Fruit fly (Drosophila melanogaster) whole organism, embryonic: ENCODE data around the gene Nlg2.
A peak's percentile ranks its signal among the peaks of the same experiment; 100 is the strongest.

Source experiments
- Adf1 ChIP-seq: fragments of 200-800 bp; sonication (Bioruptor generic); IDR thresholded peaks from 2 replicates; pipeline ENCODE4 v1.3.6; 2022; ENCODE audit warnings: missing biosample characterization, missing genetic modification characterization
- CG10462 ChIP-seq: fragments of 200-800 bp; sonication (Bioruptor generic); optimal IDR thresholded peaks from 2 replicates; lab custom pipeline; 2016; ENCODE audit warnings: missing biosample characterization, missing genetic modification characterization
- CG15269 ChIP-seq: fragments of 200-800 bp; sonication (Bioruptor generic); optimal IDR thresholded peaks from 2 replicates; lab custom pipeline; 2018; ENCODE audit warnings: missing biosample characterization, mild to moderate bottlenecking, missing genetic modification characterization, moderate library complexity
- CG17385 ChIP-seq: fragments of 200-800 bp; sonication (Bioruptor generic); optimal IDR thresholded peaks from 3 replicates; lab custom pipeline; 2018; ENCODE audit warnings: missing biosample characterization, mild to moderate bottlenecking, missing genetic modification characterization
- CG18599 ChIP-seq: fragments of 200-800 bp; sonication (Bioruptor generic); optimal IDR thresholded peaks from 3 replicates; lab custom pipeline; 2017; ENCODE audit warnings: missing biosample characterization, missing genetic modification characterization, mild to moderate bottlenecking, moderate library complexity, missing genetic modification reagents
- CG18764 ChIP-seq: fragments of 200-800 bp; sonication (Bioruptor generic); optimal IDR thresholded peaks from 3 replicates; lab custom pipeline; 2016; ENCODE audit warnings: missing biosample characterization, missing genetic modification characterization
- CG2116 ChIP-seq: fragments of 200-800 bp; sonication (Bioruptor generic); optimal IDR thresholded peaks from 3 replicates; lab custom pipeline; 2018; ENCODE audit warnings: missing biosample characterization, mild to moderate bottlenecking, missing genetic modification characterization
- CG31224 ChIP-seq: fragments of 200-800 bp; sonication (Bioruptor generic); IDR thresholded peaks from 2 replicates; pipeline ENCODE4 v1.3.6; 2022; ENCODE audit warnings: missing biosample characterization, missing genetic modification characterization
- CG32767 ChIP-seq: fragments of 200-800 bp; sonication (Bioruptor generic); IDR thresholded peaks from 2 replicates; pipeline ENCODE4 v1.3.6; 2022; ENCODE audit warnings: missing biosample characterization, missing genetic modification characterization
- CG3281 ChIP-seq: fragments of 200-800 bp; sonication (Bioruptor generic); optimal IDR thresholded peaks from 3 replicates; lab custom pipeline; 2017; ENCODE audit warnings: missing biosample characterization, mild to moderate bottlenecking, missing genetic modification characterization
- CG3407 ChIP-seq: fragments of 200-800 bp; sonication (Bioruptor generic); optimal IDR thresholded peaks from 2 replicates; lab custom pipeline; 2018; ENCODE audit warnings: missing biosample characterization, mild to moderate bottlenecking, missing genetic modification characterization
- CG34376 ChIP-seq: fragments of 200-800 bp; sonication (Bioruptor generic); optimal IDR thresholded peaks from 2 replicates; lab custom pipeline; 2018; ENCODE audit warnings: missing biosample characterization, mild to moderate bottlenecking, missing genetic modification characterization
- CG4328 ChIP-seq: fragments of 200-800 bp; sonication (Bioruptor generic); optimal IDR thresholded peaks from 3 replicates; lab custom pipeline; 2017; ENCODE audit warnings: missing biosample characterization, missing genetic modification reagents, missing genetic modification characterization
- CG7928 ChIP-seq: fragments of 200-800 bp; sonication (Bioruptor generic); optimal IDR thresholded peaks from 2 replicates; lab custom pipeline; 2017; ENCODE audit warnings: missing biosample characterization, mild to moderate bottlenecking, missing genetic modification characterization
- CG7987 ChIP-seq: fragments of 200-800 bp; sonication (Bioruptor generic); optimal IDR thresholded peaks from 2 replicates; lab custom pipeline; 2018; ENCODE audit warnings: missing biosample characterization, mild to moderate bottlenecking, missing genetic modification characterization, moderate library complexity
- CG8924 ChIP-seq: fragments of 200-800 bp; optimal IDR thresholded peaks from 3 replicates; lab custom pipeline; 2019; ENCODE audit warnings: missing biosample characterization, mild to moderate bottlenecking, missing genetic modification characterization, moderate library complexity
- CG9727 ChIP-seq: fragments of 200-800 bp; sonication (Bioruptor generic); optimal IDR thresholded peaks from 3 replicates; lab custom pipeline; 2017; ENCODE audit warnings: missing biosample characterization, mild to moderate bottlenecking, missing genetic modification characterization
- CG9817 ChIP-seq: fragments of 200-800 bp; sonication (Bioruptor generic); optimal IDR thresholded peaks from 2 replicates; lab custom pipeline; 2018; ENCODE audit warnings: missing biosample characterization, mild to moderate bottlenecking, missing genetic modification characterization, moderate library complexity
- E2f2 ChIP-seq: fragments of 200-800 bp; sonication (Bioruptor generic); IDR thresholded peaks from 2 replicates; pipeline ENCODE4 v1.3.6; 2022; ENCODE audit warnings: missing biosample characterization, missing genetic modification characterization
- Eip74EF ChIP-seq, 2 experiments: fragments of 200-800 bp in 1 of 2; fragments of >200 bp in 1 of 2; sonication (Bioruptor generic) in 1 of 2; optimal IDR thresholded peaks; 2 replicates each; lab custom pipeline; 2017 to 2019; ENCODE audit warnings: missing biosample characterization in 2 of 2, missing genetic modification characterization in 2 of 2, mild to moderate bottlenecking in 1 of 2, moderate library complexity in 1 of 2
- Ets97D ChIP-seq: fragments of 200-800 bp; sonication (Bioruptor generic); optimal IDR thresholded peaks from 3 replicates; lab custom pipeline; 2016; ENCODE audit warnings: missing biosample characterization, missing genetic modification characterization
- Fer3 ChIP-seq: fragments of 200-800 bp; sonication (Bioruptor generic); optimal IDR thresholded peaks from 2 replicates; lab custom pipeline; 2018; ENCODE audit warnings: missing biosample characterization, mild to moderate bottlenecking, missing genetic modification characterization, moderate library complexity
- H15 ChIP-seq: fragments of 200-800 bp; sonication (Bioruptor generic); IDR thresholded peaks from 3 replicates; pipeline ENCODE4 v1.3.6; 2022; ENCODE audit warnings: missing biosample characterization, missing genetic modification characterization
- Lhr ChIP-seq: fragments of 200-800 bp; sonication (Bioruptor generic); optimal IDR thresholded peaks from 3 replicates; lab custom pipeline; 2017; ENCODE audit warnings: mild to moderate bottlenecking, missing biosample characterization, missing genetic modification reagents, missing genetic modification characterization
- MBD-R2 ChIP-seq: fragments of 200-800 bp; sonication (Bioruptor generic); IDR thresholded peaks from 2 replicates; pipeline ENCODE4 v1.3.6; 2022; ENCODE audit warnings: missing biosample characterization, missing genetic modification characterization
- Poxn ChIP-seq: fragments of 200-800 bp; sonication (Bioruptor generic); IDR thresholded peaks from 2 replicates; pipeline ENCODE4 v1.3.6; 2022; ENCODE audit warnings: missing biosample characterization, missing genetic modification characterization
- Rx ChIP-seq: fragments of 200-800 bp; sonication (Bioruptor generic); IDR thresholded peaks from 2 replicates; pipeline ENCODE4 v1.3.6; 2022; ENCODE audit warnings: missing biosample characterization, missing genetic modification characterization
- Trl ChIP-seq, 3 experiments: fragments of >200 bp in 2 of 3; fragments of 200-800 bp in 1 of 3; sonication (Bioruptor generic) in 1 of 3; optimal IDR thresholded peaks; 2 replicates in 1 of 3; 3 replicates in 2 of 3; lab custom pipeline; 2016 to 2017; ENCODE audit warnings: missing biosample characterization in 1 of 3, missing genetic modification characterization in 1 of 3
- Xrp1 ChIP-seq: fragments of 200-800 bp; sonication (Bioruptor generic); IDR thresholded peaks from 2 replicates; pipeline ENCODE4 v1.3.6; 2022; ENCODE audit warnings: missing biosample characterization, missing genetic modification characterization
- ara ChIP-seq: fragments of 200-800 bp; sonication (Bioruptor generic); IDR thresholded peaks from 2 replicates; pipeline ENCODE4 v1.3.6; 2022; ENCODE audit warnings: missing biosample characterization, missing genetic modification characterization
- ato ChIP-seq: fragments of 200-800 bp; sonication (Bioruptor generic); IDR thresholded peaks from 2 replicates; pipeline ENCODE4 v1.3.6; 2022; ENCODE audit warnings: missing biosample characterization, missing genetic modification characterization; ENCODE audit not compliant: partially characterized antibody
- bcd ChIP-seq: fragments of 200-800 bp; sonication (Bioruptor generic); optimal IDR thresholded peaks from 2 replicates; lab custom pipeline; 2017; ENCODE audit warnings: missing biosample characterization, mild to moderate bottlenecking, missing genetic modification characterization
- cg ChIP-seq: fragments of 200-800 bp; sonication (Bioruptor generic); optimal IDR thresholded peaks from 3 replicates; lab custom pipeline; 2019; ENCODE audit warnings: missing biosample characterization, mild to moderate bottlenecking, missing genetic modification characterization, moderate library complexity
- fru ChIP-seq: fragments of >200 bp; optimal IDR thresholded peaks from 2 replicates; lab custom pipeline; 2017
- fu2 ChIP-seq: fragments of 200-800 bp; sonication (Bioruptor generic); optimal IDR thresholded peaks from 2 replicates; lab custom pipeline; 2016; ENCODE audit warnings: missing biosample characterization, missing genetic modification characterization
- inv ChIP-seq: fragments of 200-800 bp; sonication (Bioruptor generic); IDR thresholded peaks from 2 replicates; pipeline ENCODE4 v1.3.6; 2022; ENCODE audit warnings: missing biosample characterization, missing genetic modification characterization; ENCODE audit not compliant: partially characterized antibody
- jigr1 ChIP-seq: fragments of 200-800 bp; sonication (Bioruptor generic); IDR thresholded peaks from 3 replicates; pipeline ENCODE4 v1.3.6; 2022; ENCODE audit warnings: missing biosample characterization, missing genetic modification characterization
- lilli ChIP-seq: fragments of 200-800 bp; sonication (Bioruptor generic); optimal IDR thresholded peaks from 3 replicates; lab custom pipeline; 2016; ENCODE audit warnings: missing biosample characterization, missing genetic modification characterization
- oc ChIP-seq: fragments of 200-800 bp; sonication (Bioruptor generic); optimal IDR thresholded peaks from 2 replicates; lab custom pipeline; 2018; ENCODE audit warnings: missing biosample characterization, mild to moderate bottlenecking, missing genetic modification characterization, moderate library complexity
- otp ChIP-seq: fragments of 200-800 bp; sonication (Bioruptor generic); IDR thresholded peaks from 3 replicates; pipeline ENCODE4, ENCODE4 v1.3.6; 2022; ENCODE audit warnings: missing biosample characterization, missing genetic modification characterization
- pb ChIP-seq: fragments of 200-800 bp; sonication (Bioruptor generic); optimal IDR thresholded peaks from 3 replicates; lab custom pipeline; 2016; ENCODE audit warnings: missing biosample characterization, missing genetic modification characterization
- phol ChIP-seq: fragments of 200-800 bp; sonication (Bioruptor generic); optimal IDR thresholded peaks from 3 replicates; lab custom pipeline; 2018; ENCODE audit warnings: missing biosample characterization, mild to moderate bottlenecking, missing genetic modification characterization, moderate library complexity
- pros ChIP-seq: fragments of 200-800 bp; sonication (Bioruptor generic); optimal IDR thresholded peaks from 3 replicates; lab custom pipeline; 2019; ENCODE audit warnings: missing biosample characterization, mild to moderate bottlenecking, missing genetic modification characterization, moderate library complexity
- sd ChIP-seq: fragments of 200-800 bp; sonication (Bioruptor generic); optimal IDR thresholded peaks from 3 replicates; lab custom pipeline; 2018; ENCODE audit warnings: missing biosample characterization, mild to moderate bottlenecking, missing genetic modification characterization, moderate library complexity
- seq ChIP-seq: fragments of 200-800 bp; sonication (Bioruptor generic); IDR thresholded peaks from 2 replicates; pipeline ENCODE4 v1.3.6; 2022; ENCODE audit warnings: missing biosample characterization, missing genetic modification characterization
- sim ChIP-seq: fragments of 200-800 bp; sonication (Bioruptor generic); IDR thresholded peaks from 2 replicates; pipeline ENCODE4 v1.3.6; 2022; ENCODE audit warnings: missing biosample characterization, missing genetic modification characterization
- slbo ChIP-seq: fragments of 200-800 bp; sonication (Bioruptor generic); IDR thresholded peaks from 2 replicates; pipeline ENCODE4 v1.3.6; 2022; ENCODE audit warnings: missing biosample characterization, missing genetic modification characterization
- vfl ChIP-seq: fragments of 200-800 bp; sonication (Bioruptor generic); optimal IDR thresholded peaks from 2 replicates; lab custom pipeline; 2016; ENCODE audit warnings: missing biosample characterization, missing genetic modification characterization
- zf30C ChIP-seq: fragments of 200-800 bp; sonication (Bioruptor generic); optimal IDR thresholded peaks from 3 replicates; lab custom pipeline; 2018; ENCODE audit warnings: missing biosample characterization, mild to moderate bottlenecking, missing genetic modification characterization
- zfh2 ChIP-seq: fragments of 200-800 bp; sonication (Bioruptor generic); optimal IDR thresholded peaks from 2 replicates; lab custom pipeline; 2016; ENCODE audit warnings: missing biosample characterization, missing genetic modification characterization

Gene Nlg2

dm6 chr2L:6950096-6950495, 75.4 kb downstream of the Nlg2 start, which contains the start of the genes Gas41 and SA1 (continued):
- TF ChIP-seq Adf1 (GFP tag; lab: Robert Waterston, UW) (peak; percentile 34), phol (tag; lab: Kevin White, UChicago) (peak; percentile 94), Trl (optimal IDR thresholded peaks at IDR 0.05; lab: Kevin White, UChicago) (no peak), Trl (GFP tag; optimal IDR thresholded peaks at IDR 0.05; lab: Kevin White, UChicago) (peak; percentile 7), CG15269 (tag; lab: Kevin White, UChicago) (no peak), CG4328 (GFP tag; lab: Kevin White, UChicago) (peak; percentile 71), CG31224 (GFP tag; lab: Robert Waterston, UW) (peak; percentile 87), CG8924 (tag; lab: Kevin White, UChicago) (peak; percentile 87), zfh2 (GFP tag; lab: Kevin White, UChicago) (peak; percentile 74), CG3407 (GFP tag; lab: Kevin White, UChicago) (peak; percentile 81), Fer3 (peak; percentile 92), sd (no peak), ara (GFP tag; lab: Robert Waterston, UW) (peak; percentile 81), zf30C (no peak), fru (lab: Kevin White, UChicago) (no peak), MBD-R2 (GFP tag; lab: Robert Waterston, UW) (peak; percentile 78), otp (GFP tag; lab: Robert Waterston, UW) (peak; percentile 56; the same call in 1 of the 3 replicates), CG17385 (GFP tag; lab: Kevin White, UChicago) (peak; percentile 99), CG7987 (GFP tag; lab: Kevin White, UChicago) (peak; percentile 76), CG18599 (peak; percentile 91), fu2 (GFP tag; lab: Kevin White, UChicago) (peak; percentile 48), CG7928 (GFP tag; lab: Kevin White, UChicago) (peak; percentile 97), sim (GFP tag; lab: Robert Waterston, UW) (no peak), Eip74EF (GFP tag; optimal IDR thresholded peaks at IDR 0.05; lab: Kevin White, UChicago) (no peak), E2f2 (GFP tag; lab: Robert Waterston, UW) (0 out of 2 replicates have a peak, but pooled peaks have one; percentile 49), CG3281 (GFP tag; lab: Kevin White, UChicago) (peak; percentile 85), jigr1 (GFP tag; lab: Robert Waterston, UW) (peak; percentile 28; the same call in 1 of the 3 replicates), CG32767 (GFP tag; lab: Robert Waterston, UW) (peak; percentile 70; the same call in 1 of the 2 replicates), CG18764 (GFP tag; lab: Kevin White, UChicago) (peak; percentile 83), Ets97D (GFP tag; lab: Kevin White, UChicago) (peak; percentile 66), H15 (no peak; the same call in 1 of the 3 replicates), CG34376 (GFP tag; lab: Kevin White, UChicago) (peak; percentile 49), pros (GFP tag; lab: Kevin White, UChicago) (no peak), Poxn (GFP tag; lab: Robert Waterston, UW) (no peak), vfl (GFP tag; lab: Kevin White, UChicago) (peak; percentile 72), inv (GFP tag; lab: Robert Waterston, UW) (peak; percentile 61; the same call in 1 of the 2 replicates), CG9727 (GFP tag; lab: Kevin White, UChicago) (peak; percentile 15), CG2116 (GFP tag; lab: Kevin White, UChicago) (peak; percentile 92), Lhr (GFP tag; lab: Kevin White, UChicago) (peak; percentile 1), seq (GFP tag; lab: Robert Waterston, UW) (peak; percentile 55; the same call in 1 of the 2 replicates), pb (GFP tag; lab: Kevin White, UChicago) (no peak), CG10462 (GFP tag; lab: Kevin White, UChicago) (peak; percentile 66), oc (tag; lab: Kevin White, UChicago) (no peak), ato (GFP tag; lab: Robert Waterston, UW) (peak; percentile 57; the same call in 1 of the 2 replicates), slbo (peak; percentile 82), bcd (peak; percentile 58), Xrp1 (GFP tag; lab: Robert Waterston, UW) (peak; percentile 94), Rx (GFP tag; lab: Robert Waterston, UW) (peak; percentile 61), CG9817 (tag; lab: Kevin White, UChicago) (peak; percentile 29), cg (no peak), lilli (GFP tag; lab: Kevin White, UChicago) (peak; percentile 89)
